Fruit fly (Drosophila melanogaster) whole organism, embryonic: ENCODE results near the gene CG14052.
A peak's percentile ranks its signal among the peaks of the same experiment; 100 is the strongest.

Source experiments
- CG10462 ChIP-seq: fragments of 200-800 bp; sonication (Bioruptor generic); optimal IDR thresholded peaks from 2 replicates; lab custom pipeline; 2016; ENCODE audit warnings: missing biosample characterization, missing genetic modification characterization
- CG10565 ChIP-seq: fragments of 200-800 bp; sonication (Bioruptor generic); optimal IDR thresholded peaks from 3 replicates; lab custom pipeline; 2016; ENCODE audit warnings: missing biosample characterization, mild to moderate bottlenecking, missing genetic modification characterization
- CG11695 ChIP-seq: fragments of 200-800 bp; sonication (Bioruptor generic); IDR thresholded peaks from 3 replicates; pipeline ENCODE4 v1.3.6; 2022; ENCODE audit warnings: missing biosample characterization, missing genetic modification characterization
- CG13287 ChIP-seq: fragments of 200-800 bp; sonication (Bioruptor generic); IDR thresholded peaks from 2 replicates; pipeline ENCODE4 v1.3.6; 2022; ENCODE audit warnings: missing biosample characterization, missing genetic modification characterization; ENCODE audit not compliant: partially characterized antibody
- CG15479 ChIP-seq: fragments of 200-800 bp; sonication (Bioruptor generic); optimal IDR thresholded peaks from 3 replicates; lab custom pipeline; 2019; ENCODE audit warnings: missing biosample characterization, mild to moderate bottlenecking, missing genetic modification characterization, moderate library complexity
- CG15601 ChIP-seq: fragments of 200-800 bp; sonication (Bioruptor generic); optimal IDR thresholded peaks from 3 replicates; lab custom pipeline; 2019; ENCODE audit warnings: missing biosample characterization, mild to moderate bottlenecking, missing genetic modification characterization, moderate library complexity
- CG3065 ChIP-seq: fragments of 200-800 bp; sonication (Bioruptor generic); optimal IDR thresholded peaks from 2 replicates; lab custom pipeline; 2016; ENCODE audit warnings: missing biosample characterization, missing genetic modification characterization
- CG34224 ChIP-seq: fragments of 200-800 bp; sonication (Bioruptor generic); IDR thresholded peaks from 3 replicates; pipeline ENCODE4 v1.3.6; 2022; ENCODE audit warnings: missing biosample characterization, missing genetic modification characterization; ENCODE audit not compliant: partially characterized antibody
- CG34376 ChIP-seq: fragments of 200-800 bp; sonication (Bioruptor generic); optimal IDR thresholded peaks from 2 replicates; lab custom pipeline; 2018; ENCODE audit warnings: missing biosample characterization, mild to moderate bottlenecking, missing genetic modification characterization
- CG43689 ChIP-seq: fragments of 200-800 bp; sonication (Bioruptor generic); IDR thresholded peaks from 2 replicates; pipeline ENCODE4 v1.3.6; 2022; ENCODE audit warnings: missing biosample characterization, missing genetic modification characterization
- CG4820 ChIP-seq: fragments of 200-800 bp; sonication (Bioruptor generic); optimal IDR thresholded peaks from 3 replicates; lab custom pipeline; 2016; ENCODE audit warnings: missing biosample characterization, missing genetic modification characterization
- CG6254 ChIP-seq: fragments of 200-800 bp; sonication (Bioruptor generic); optimal IDR thresholded peaks from 3 replicates; lab custom pipeline; 2017; ENCODE audit warnings: mild to moderate bottlenecking, missing biosample characterization, missing genetic modification reagents, missing genetic modification characterization
- CG7556 ChIP-seq: fragments of 200-800 bp; sonication (Bioruptor generic); optimal IDR thresholded peaks from 2 replicates; lab custom pipeline; 2017; ENCODE audit warnings: missing biosample characterization, mild to moderate bottlenecking, missing genetic modification characterization
- CG8089 ChIP-seq: fragments of 200-800 bp; sonication (Bioruptor generic); optimal IDR thresholded peaks from 3 replicates; lab custom pipeline; 2016; ENCODE audit warnings: missing biosample characterization, missing genetic modification characterization
- CG9817 ChIP-seq: fragments of 200-800 bp; sonication (Bioruptor generic); optimal IDR thresholded peaks from 2 replicates; lab custom pipeline; 2018; ENCODE audit warnings: missing biosample characterization, mild to moderate bottlenecking, missing genetic modification characterization, moderate library complexity
- Camta ChIP-seq: fragments of 200-800 bp; sonication (Bioruptor generic); optimal IDR thresholded peaks from 2 replicates; lab custom pipeline; 2016; ENCODE audit warnings: missing biosample characterization, missing genetic modification characterization
- CoRest ChIP-seq: fragments of 200-800 bp; sonication (Bioruptor generic); optimal IDR thresholded peaks from 3 replicates; lab custom pipeline; 2018; ENCODE audit warnings: missing biosample characterization, mild to moderate bottlenecking, missing genetic modification characterization, moderate library complexity
- GATAe ChIP-seq: fragments of 200-800 bp; sonication (Bioruptor generic); conservative IDR thresholded peaks from 2 replicates; pipeline ENCODE4 v1.3.6; 2022; ENCODE audit warnings: missing biosample characterization, missing genetic modification characterization
- Med ChIP-seq: fragments of 200-800 bp; sonication (Bioruptor generic); peaks from one replicate; lab custom pipeline; 2016; ENCODE audit warnings: missing biosample characterization, missing genetic modification characterization, mild to moderate bottlenecking, inconsistent platforms, moderate library complexity
- al ChIP-seq: fragments of 200-800 bp; sonication (Bioruptor generic); IDR thresholded peaks from 2 replicates; pipeline ENCODE4 v1.3.6; 2022; ENCODE audit warnings: missing biosample characterization, missing genetic modification characterization
- bowl ChIP-seq: fragments of 200-800 bp; sonication (Bioruptor generic); IDR thresholded peaks from 2 replicates; pipeline ENCODE4 v1.3.6; 2022; ENCODE audit warnings: missing biosample characterization, missing genetic modification characterization
- cato ChIP-seq: fragments of 200-800 bp; sonication (Bioruptor generic); optimal IDR thresholded peaks from 2 replicates; lab custom pipeline; 2016; ENCODE audit warnings: missing biosample characterization, missing genetic modification characterization, borderline replicate concordance
- croc ChIP-seq: fragments of 200-800 bp; sonication (Bioruptor generic); conservative IDR thresholded peaks from 3 replicates; pipeline ENCODE4 v1.3.6; 2022; ENCODE audit warnings: missing biosample characterization, missing genetic modification characterization
- cwo ChIP-seq: fragments of 200-800 bp; sonication (Bioruptor generic); optimal IDR thresholded peaks from 3 replicates; lab custom pipeline; 2017; ENCODE audit warnings: missing biosample characterization, missing genetic modification characterization, mild to moderate bottlenecking, moderate library complexity, missing genetic modification reagents
- dmrt99B ChIP-seq: fragments of 200-800 bp; sonication (Bioruptor generic); optimal IDR thresholded peaks from 2 replicates; lab custom pipeline; 2018; ENCODE audit warnings: missing biosample characterization, mild to moderate bottlenecking, missing genetic modification characterization, moderate library complexity
- ewg ChIP-seq: fragments of 200-800 bp; sonication (Bioruptor generic); optimal IDR thresholded peaks from 3 replicates; lab custom pipeline; 2017; ENCODE audit warnings: mild to moderate bottlenecking, missing biosample characterization, missing genetic modification reagents, missing genetic modification characterization
- exex ChIP-seq: fragments of 200-800 bp; sonication (Bioruptor generic); optimal IDR thresholded peaks from 4 replicates; lab custom pipeline; 2018; ENCODE audit warnings: missing biosample characterization, mild to moderate bottlenecking, missing genetic modification characterization, moderate library complexity
- fd102C ChIP-seq: fragments of 200-800 bp; sonication (Bioruptor generic); optimal IDR thresholded peaks from 2 replicates; lab custom pipeline; 2018; ENCODE audit warnings: missing biosample characterization, mild to moderate bottlenecking, missing genetic modification characterization, moderate library complexity
- fru ChIP-seq: fragments of >200 bp; optimal IDR thresholded peaks from 2 replicates; lab custom pipeline; 2017
- ftz-f1 ChIP-seq: fragments of 200-800 bp; sonication (Bioruptor generic); optimal IDR thresholded peaks from 2 replicates; lab custom pipeline; 2016; ENCODE audit warnings: missing biosample characterization, missing genetic modification characterization
- gem ChIP-seq: fragments of 200-800 bp; sonication (Bioruptor generic); optimal IDR thresholded peaks from 2 replicates; lab custom pipeline; 2019; ENCODE audit warnings: missing biosample characterization, mild to moderate bottlenecking, missing genetic modification characterization, moderate library complexity
- grau ChIP-seq: fragments of 200-800 bp; optimal IDR thresholded peaks from 3 replicates; lab custom pipeline; 2019; ENCODE audit warnings: missing biosample characterization, mild to moderate bottlenecking, missing genetic modification characterization, moderate library complexity
- jumu ChIP-seq: fragments of 200-800 bp; sonication (Bioruptor generic); optimal IDR thresholded peaks from 3 replicates; lab custom pipeline; 2016; ENCODE audit warnings: missing biosample characterization, missing genetic modification characterization
- lab ChIP-seq: fragments of 200-800 bp; sonication (Bioruptor generic); optimal IDR thresholded peaks from 3 replicates; lab custom pipeline; 2017; ENCODE audit warnings: missing biosample characterization, missing genetic modification characterization, mild to moderate bottlenecking, moderate library complexity, missing genetic modification reagents
- lbe ChIP-seq: fragments of 200-800 bp; sonication (Bioruptor generic); optimal IDR thresholded peaks from 2 replicates; lab custom pipeline; 2016; ENCODE audit warnings: missing biosample characterization, mild to moderate bottlenecking, missing genetic modification characterization
- mirr ChIP-seq: fragments of 200-800 bp; sonication (Bioruptor generic); optimal IDR thresholded peaks from 3 replicates; lab custom pipeline; 2018; ENCODE audit warnings: missing biosample characterization, mild to moderate bottlenecking, missing genetic modification characterization
- pfk ChIP-seq: fragments of 200-800 bp; sonication (Bioruptor generic); optimal IDR thresholded peaks from 2 replicates; lab custom pipeline; 2018; ENCODE audit warnings: missing biosample characterization, mild to moderate bottlenecking, missing genetic modification characterization, moderate library complexity
- pita ChIP-seq: fragments of 200-800 bp; sonication (Bioruptor generic); optimal IDR thresholded peaks from 2 replicates; lab custom pipeline; 2017; ENCODE audit warnings: missing biosample characterization, mild to moderate bottlenecking, missing genetic modification characterization
- sd ChIP-seq: fragments of 200-800 bp; sonication (Bioruptor generic); optimal IDR thresholded peaks from 3 replicates; lab custom pipeline; 2018; ENCODE audit warnings: missing biosample characterization, mild to moderate bottlenecking, missing genetic modification characterization, moderate library complexity
- sima ChIP-seq: fragments of 200-800 bp; sonication (Bioruptor generic); optimal IDR thresholded peaks from 2 replicates; lab custom pipeline; 2016; ENCODE audit warnings: missing biosample characterization, missing genetic modification characterization
- stc ChIP-seq: fragments of 200-800 bp; sonication (Bioruptor generic); IDR thresholded peaks from 2 replicates; pipeline ENCODE4 v1.3.6; 2022; ENCODE audit warnings: missing biosample characterization, missing genetic modification characterization
- sug ChIP-seq: fragments of 200-800 bp; optimal IDR thresholded peaks from 2 replicates; lab custom pipeline; 2019; ENCODE audit warnings: missing biosample characterization, mild to moderate bottlenecking, missing genetic modification characterization, moderate library complexity
- toy ChIP-seq: fragments of 200-800 bp; sonication (Bioruptor generic); IDR thresholded peaks from 2 replicates; pipeline ENCODE4 v1.3.6; 2022; ENCODE audit warnings: missing biosample characterization, missing genetic modification characterization
- tup ChIP-seq: fragments of 200-800 bp; sonication (Bioruptor generic); optimal IDR thresholded peaks from 2 replicates; lab custom pipeline; 2016; ENCODE audit warnings: missing biosample characterization, mild to moderate bottlenecking, missing genetic modification characterization, moderate library complexity
- vvl ChIP-seq: fragments of 200-800 bp; sonication (Bioruptor generic); IDR thresholded peaks from 2 replicates; pipeline ENCODE4 v1.3.6; 2022; ENCODE audit warnings: missing biosample characterization, missing genetic modification characterization

CG14052 gene

dm6 chrX:2197414-2198271 is 25.9 kb upstream of the CG14052 start:
- no peak for TF ChIP-seq cato (GFP tag; lab: Kevin White, UChicago)
- peak; percentile 22 for TF ChIP-seq CG34376 (GFP tag; lab: Kevin White, UChicago)
- peak; percentile 2 for TF ChIP-seq gem (tag; lab: Kevin White, UChicago)
- no peak for TF ChIP-seq vvl (GFP tag; lab: Robert Waterston, UW)
- peak; percentile 29 for TF ChIP-seq Med (GFP tag; lab: Kevin White, UChicago)
- TF ChIP-seq sug (tag; lab: Kevin White, UChicago), result peak; percentile 93
- TF ChIP-seq CG4820 (GFP tag; lab: Kevin White, UChicago), result peak; percentile 7
- no peak for TF ChIP-seq CG3065 (GFP tag; lab: Kevin White, UChicago)

- TF ChIP-seq CG43689 (GFP tag; lab: Robert Waterston, UW) (no peak), CG7556 (GFP tag; lab: Kevin White, UChicago) (no peak), grau (tag; lab: Kevin White, UChicago) (no peak), cwo (GFP tag; lab: Kevin White, UChicago) (peak; percentile 1), dmrt99B (tag; lab: Kevin White, UChicago) (no peak)
These were observed 25.3 kb upstream of the CG14052 start for dm6 chrX:2198272-2198571.

- peak; percentile 85 for TF ChIP-seq sd (tag; lab: Kevin White, UChicago)
- no peak for TF ChIP-seq stc
- TF ChIP-seq sima (GFP tag; lab: Kevin White, UChicago), result no peak
- no peak for TF ChIP-seq CG10565 (GFP tag; lab: Kevin White, UChicago)
- no peak for TF ChIP-seq al
- TF ChIP-seq ewg, result no peak
- no peak for TF ChIP-seq CG15479 (GFP tag; lab: Kevin White, UChicago)
- TF ChIP-seq lab, result peak; percentile 2
- TF ChIP-seq CG15601 (tag; lab: Kevin White, UChicago), result no peak
- no peak for TF ChIP-seq fru (lab: Kevin White, UChicago)
- TF ChIP-seq pfk (GFP tag; lab: Kevin White, UChicago), result no peak
- peak; percentile 16 for TF ChIP-seq mirr (GFP tag; lab: Kevin White, UChicago)
- no peak for TF ChIP-seq ftz-f1
- TF ChIP-seq croc, result no peak
- TF ChIP-seq Med (GFP tag; lab: Kevin White, UChicago), result peak; percentile 12
- no peak for TF ChIP-seq jumu (GFP tag; lab: Kevin White, UChicago)
- TF ChIP-seq fd102C (GFP tag; lab: Kevin White, UChicago), result no peak
- TF ChIP-seq bowl (GFP tag; lab: Robert Waterston, UW), result no peak
- no peak for TF ChIP-seq lbe
- peak; percentile 99 for TF ChIP-seq exex
- peak; percentile 93 for TF ChIP-seq sug (tag; lab: Kevin White, UChicago)
- no peak for TF ChIP-seq CG11695 (GFP tag; lab: Robert Waterston, UW)
- TF ChIP-seq CG34224 (GFP tag; lab: Robert Waterston, UW), result no peak
- no peak for TF ChIP-seq pita (GFP tag; lab: Kevin White, UChicago)
- no peak for TF ChIP-seq grau (tag; lab: Kevin White, UChicago)
- no peak for TF ChIP-seq CG13287
- no peak for TF ChIP-seq toy (GFP tag; lab: Robert Waterston, UW)
- no peak for TF ChIP-seq CG8089 (GFP tag; lab: Kevin White, UChicago)
- TF ChIP-seq CG10462 (GFP tag; lab: Kevin White, UChicago), result no peak
- no peak for TF ChIP-seq CoRest (tag; lab: Kevin White, UChicago)
- no peak for TF ChIP-seq tup (GFP tag; lab: Kevin White, UChicago)
- TF ChIP-seq CG9817, result no peak
- no peak for TF ChIP-seq CG6254 (GFP tag; lab: Kevin White, UChicago)
- TF ChIP-seq GATAe (GFP tag; lab: Robert Waterston, UW), result peak; percentile 80; the same call in 1 of the 2 replicates
- no peak for TF ChIP-seq Camta (GFP tag; lab: Kevin White, UChicago)
These were observed 24.3 kb upstream of the CG14052 start for dm6 chrX:2199303-2199702.
